Worm (Caenorhabditis elegans) whole organism, L1 larva: Measurements from ENCODE around the gene prp-9.

Experiments
- C04F5.9 ChIP-seq: sonication (generic microtip); optimal IDR thresholded peaks from 2 replicates; lab custom pipeline; 2016; ENCODE audit warnings: missing genetic modification characterization, missing compliant biosample characterization
- C16A3.4 ChIP-seq: fragments of 150-350 bp; optimal IDR thresholded peaks from 2 replicates; lab custom pipeline; 2014; ENCODE audit warnings: missing biosample characterization, missing genetic modification characterization
- ama-1 ChIP-seq: fragments of 150-350 bp; optimal IDR thresholded peaks from 2 replicates; lab custom pipeline; 2014
- blmp-1 ChIP-seq: fragments of 150-350 bp; optimal IDR thresholded peaks from 2 replicates; lab custom pipeline; 2014; ENCODE audit warnings: missing biosample characterization, missing genetic modification characterization
- ceh-63 ChIP-seq: fragments of 200-800 bp; sonication (Bioruptor generic); optimal IDR thresholded peaks from 2 replicates; lab custom pipeline; 2018; ENCODE audit warnings: mild to moderate bottlenecking, missing genetic modification characterization, missing compliant biosample characterization
- efl-1 ChIP-seq, 4 experiments: fragments of 150-350 bp; optimal IDR thresholded peaks in 3 of 4; peaks in 1 of 4; 1 replicate in 1 of 4; 2 replicates in 3 of 4; lab custom pipeline; 2014; ENCODE audit warnings: missing biosample characterization in 2 of 4, missing genetic modification characterization in 2 of 4, missing genetic modification reagents in 2 of 4
- efl-3 ChIP-seq: fragments of 200-800 bp; sonication (Bioruptor generic); optimal IDR thresholded peaks from 2 replicates; lab custom pipeline; 2018; ENCODE audit warnings: mild to moderate bottlenecking, missing genetic modification characterization, missing compliant biosample characterization
- egl-27 ChIP-seq, 2 experiments: fragments of 150-350 bp in 1 of 2; sonication (generic microtip); optimal IDR thresholded peaks; 3 replicates each; lab custom pipeline; 2017 to 2018; ENCODE audit warnings: missing biosample characterization in 2 of 2, missing genetic modification characterization in 2 of 2, missing genetic modification reagents in 2 of 2
- elt-2 ChIP-seq: sonication (generic microtip); optimal IDR thresholded peaks from 2 replicates; lab custom pipeline; 2016; ENCODE audit warnings: missing genetic modification characterization, mild to moderate bottlenecking, inconsistent platforms, missing compliant biosample characterization, missing genetic modification reagents
- elt-3 ChIP-seq, 6 experiments: fragments of 150-350 bp in 1 of 6; sonication (generic microtip); optimal IDR thresholded peaks; 2 replicates each; lab custom pipeline; 2017 to 2018; ENCODE audit warnings: missing biosample characterization in 6 of 6, missing genetic modification characterization in 6 of 6, inconsistent platforms in 1 of 6
- ets-5 ChIP-seq: fragments of 200-800 bp; sonication (Bioruptor generic); IDR thresholded peaks from 2 replicates; pipeline ENCODE4 v1.3.6; 2022; ENCODE audit warnings: missing genetic modification characterization, missing compliant biosample characterization
- fkh-10 ChIP-seq: sonication (generic microtip); optimal IDR thresholded peaks from 2 replicates; lab custom pipeline; 2017; ENCODE audit warnings: missing biosample characterization, missing genetic modification reagents, missing genetic modification characterization
- fkh-4 ChIP-seq: sonication (generic microtip); optimal IDR thresholded peaks from 2 replicates; lab custom pipeline; 2016; ENCODE audit warnings: missing compliant biosample characterization, missing genetic modification characterization, borderline replicate concordance
- grh-1 ChIP-seq: fragments of 200-800 bp; sonication (Bioruptor generic); IDR thresholded peaks from 2 replicates; pipeline ENCODE4 v1.3.6; 2022; ENCODE audit warnings: missing genetic modification reagents, missing genetic modification characterization, missing compliant biosample characterization
- hlh-17 ChIP-seq: fragments of 200-800 bp; sonication (Bioruptor generic); optimal IDR thresholded peaks from 2 replicates; lab custom pipeline; 2018; ENCODE audit warnings: missing genetic modification characterization, mild to moderate bottlenecking, missing compliant biosample characterization, moderate library complexity, borderline replicate concordance
- lin-13 ChIP-seq: fragments of 150-350 bp; optimal IDR thresholded peaks from 2 replicates; lab custom pipeline; 2014; ENCODE audit warnings: missing biosample characterization, missing genetic modification reagents, missing genetic modification characterization
- lin-14 ChIP-seq: fragments of 200-800 bp; sonication (Bioruptor generic); optimal IDR thresholded peaks from 2 replicates; lab custom pipeline; 2018; ENCODE audit warnings: mild to moderate bottlenecking, missing genetic modification characterization, moderate library complexity, missing compliant biosample characterization
- lin-15B ChIP-seq: fragments of 150-350 bp; sonication (generic microtip); optimal IDR thresholded peaks from 3 replicates; lab custom pipeline; 2014; ENCODE audit warnings: missing biosample characterization, missing genetic modification characterization
- lin-39 ChIP-seq: fragments of 150-350 bp; optimal IDR thresholded peaks from 2 replicates; lab custom pipeline; 2014; ENCODE audit warnings: missing biosample characterization, missing genetic modification reagents, missing genetic modification characterization
- nhr-11 ChIP-seq: fragments of 150-350 bp; optimal IDR thresholded peaks from 2 replicates; lab custom pipeline; 2014; ENCODE audit warnings: missing biosample characterization, missing genetic modification characterization
- nhr-19 ChIP-seq: fragments of 200-800 bp; sonication (Bioruptor generic); conservative IDR thresholded peaks from 2 replicates; pipeline ENCODE4 v1.3.6; 2022; ENCODE audit warnings: missing genetic modification characterization, missing compliant biosample characterization
- nhr-237 ChIP-seq: fragments of 150-350 bp; optimal IDR thresholded peaks from 2 replicates; lab custom pipeline; 2014; ENCODE audit warnings: missing biosample characterization, missing genetic modification characterization
- nhr-47 ChIP-seq: sonication (generic microtip); optimal IDR thresholded peaks from 2 replicates; lab custom pipeline; 2016; ENCODE audit warnings: mild to moderate bottlenecking, missing genetic modification characterization, moderate library complexity, missing compliant biosample characterization
- nhr-71 ChIP-seq: sonication (generic microtip); optimal IDR thresholded peaks from 2 replicates; lab custom pipeline; 2016; ENCODE audit warnings: mild to moderate bottlenecking, missing genetic modification characterization, moderate library complexity, missing compliant biosample characterization
- nhr-76 ChIP-seq: sonication (generic microtip); optimal IDR thresholded peaks from 2 replicates; lab custom pipeline; 2017; ENCODE audit warnings: missing biosample characterization, missing genetic modification characterization
- nhr-77 ChIP-seq: fragments of 150-350 bp; optimal IDR thresholded peaks from 2 replicates; lab custom pipeline; 2014; ENCODE audit warnings: missing biosample characterization, missing genetic modification characterization
- nhr-85 ChIP-seq: sonication (generic microtip); peaks from one replicate; lab custom pipeline; 2016; ENCODE audit warnings: missing genetic modification characterization, inconsistent platforms, missing compliant biosample characterization
- rnt-1 ChIP-seq: sonication (generic microtip); optimal IDR thresholded peaks from 2 replicates; lab custom pipeline; 2016; ENCODE audit warnings: mild to moderate bottlenecking, missing genetic modification characterization, moderate library complexity, missing compliant biosample characterization
- snu-23 ChIP-seq: sonication (generic microtip); optimal IDR thresholded peaks from 2 replicates; lab custom pipeline; 2016; ENCODE audit warnings: missing genetic modification characterization, missing compliant biosample characterization
- sox-4 ChIP-seq: sonication (generic microtip); optimal IDR thresholded peaks from 2 replicates; lab custom pipeline; 2016; ENCODE audit warnings: missing genetic modification characterization, missing compliant biosample characterization
- sptf-1 ChIP-seq: fragments of 150-350 bp; optimal IDR thresholded peaks from 2 replicates; lab custom pipeline; 2014; ENCODE audit warnings: missing biosample characterization, missing genetic modification characterization
- unc-130 ChIP-seq: fragments of 150-350 bp; optimal IDR thresholded peaks from 2 replicates; lab custom pipeline; 2017; ENCODE audit warnings: missing biosample characterization, missing genetic modification characterization, inconsistent platforms
- unc-30 ChIP-seq: sonication (generic microtip); optimal IDR thresholded peaks from 2 replicates; lab custom pipeline; 2017; ENCODE audit warnings: missing biosample characterization, missing genetic modification characterization
- unc-86 ChIP-seq: sonication (generic microtip); optimal IDR thresholded peaks from 2 replicates; lab custom pipeline; 2016; ENCODE audit warnings: missing genetic modification characterization, missing compliant biosample characterization
- ztf-11 ChIP-seq, 2 experiments: sonication (generic microtip); optimal IDR thresholded peaks; 2 replicates each; lab custom pipeline; 2016 to 2017; ENCODE audit warnings: missing genetic modification characterization in 2 of 2, missing biosample characterization in 1 of 2, missing compliant biosample characterization in 1 of 2

Gene prp-9

ce11 chrII:8545315-8545714 is 20.1 kb upstream of the prp-9 start, which contains the start of gene decr-1.2:
Gene decr-1.2, plus strand, starts transcription at chrII:8545615.
- TF ChIP-seq elt-2 (tag; lab: Kevin White, UChicago) (no peak), nhr-77 (tag; lab: Kevin White, UChicago) (no peak), unc-86 (tag; lab: Kevin White, UChicago) (no peak), ets-5 (no peak), lin-14 (GFP tag; lab: Kevin White, UChicago) (no peak), lin-13 (GFP tag; lab: Kevin White, UChicago) (no peak), sox-4 (tag; lab: Kevin White, UChicago) (no peak), grh-1 (GFP tag; lab: Robert Waterston, UW) (no peak)

DNA sequence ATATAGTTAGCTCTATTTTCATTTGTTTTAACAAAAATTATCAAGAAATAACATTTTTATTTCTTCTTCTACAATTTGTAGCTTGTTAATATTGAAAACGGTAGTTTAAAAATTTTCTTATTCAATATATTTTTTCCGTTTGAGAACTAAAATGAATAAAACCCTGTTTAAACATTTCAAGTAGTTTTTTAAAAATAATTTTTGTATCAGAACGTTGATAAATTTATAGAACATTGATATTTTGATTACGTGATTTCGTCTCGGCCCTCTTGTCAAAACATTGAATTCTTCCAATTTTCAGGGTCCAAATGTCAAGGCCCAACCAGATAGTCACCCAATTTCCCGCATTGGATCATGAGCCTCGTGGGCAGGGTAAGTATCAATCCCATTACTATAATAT is 15.2 kb upstream of the prp-9 start, which contains the start of gene pqn-73:
Gene pqn-73, plus strand, starts transcription at position 301 of the 400 bp plus-strand sequence.
- TF ChIP-seq nhr-19 (no peak), nhr-76 (tag; lab: Kevin White, UChicago) (no peak), elt-3 (tag; optimal IDR thresholded peaks at IDR 0.05; lab: Kevin White, UChicago) (no peak), unc-30 (no peak), hlh-17 (GFP tag; lab: Kevin White, UChicago) (no peak), nhr-71 (no peak), nhr-47 (tag; lab: Kevin White, UChicago) (no peak), nhr-237 (tag; lab: Kevin White, UChicago) (no peak), efl-1 (optimal IDR thresholded peaks at IDR 0.05; lab: Kevin White, UChicago) (no peak), efl-1 (GFP tag; optimal IDR thresholded peaks at IDR 0.05 in 1 of 2; lab: Kevin White, UChicago) (no peak), lin-14 (GFP tag; lab: Kevin White, UChicago) (no peak), fkh-4 (no peak), rnt-1 (tag; lab: Kevin White, UChicago) (no peak), C16A3.4 (no peak), nhr-11 (tag; lab: Kevin White, UChicago) (no peak), ama-1 (lab: Kevin White, UChicago) (no peak), fkh-10 (GFP tag; lab: Kevin White, UChicago) (no peak), efl-3 (GFP tag; lab: Kevin White, UChicago) (no peak)

DNA sequence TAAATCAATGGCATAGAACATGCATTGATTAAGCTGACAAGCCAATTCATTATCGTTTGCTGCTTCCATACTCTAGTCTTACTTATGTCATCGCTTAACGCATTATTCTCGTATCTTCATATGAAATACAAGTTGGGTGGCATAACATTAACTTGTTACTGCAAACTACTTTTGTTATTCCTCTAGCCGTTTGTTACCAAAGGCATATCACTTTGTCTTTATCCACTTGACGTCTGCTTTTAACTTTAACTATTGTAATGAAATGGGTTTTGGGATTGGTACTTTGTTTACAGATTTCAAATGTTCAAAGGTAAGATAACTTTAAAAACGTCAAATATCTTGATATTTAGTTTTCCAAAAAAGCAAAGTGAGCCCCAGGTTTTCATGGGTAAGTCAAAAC is 10.9 kb upstream of the prp-9 start, which contains the start of gene W01C9.2:
Gene W01C9.2, plus strand, starts transcription at position 301 of the 400 bp plus-strand sequence.
- no peak for TF ChIP-seq ztf-11 (tag; optimal IDR thresholded peaks at IDR 0.05; lab: Kevin White, UChicago)
- no peak for TF ChIP-seq egl-27 (tag; optimal IDR thresholded peaks at IDR 0.05; lab: Kevin White, UChicago)
- TF ChIP-seq C04F5.9 = no peak
- TF ChIP-seq nhr-71 = no peak

- TF ChIP-seq blmp-1 (tag; lab: Kevin White, UChicago) = peak; percentile 98
- TF ChIP-seq rnt-1 (tag; lab: Kevin White, UChicago) = peak; percentile 6
- no peak for TF ChIP-seq unc-130 (tag; lab: Kevin White, UChicago)
- no peak for TF ChIP-seq nhr-77 (tag; lab: Kevin White, UChicago)
- TF ChIP-seq nhr-85 = peak; percentile 8
- no peak for TF ChIP-seq lin-39 (tag; lab: Kevin White, UChicago)
- TF ChIP-seq efl-1 (optimal IDR thresholded peaks at IDR 0.05; lab: Kevin White, UChicago) = no peak
- TF ChIP-seq efl-1 (GFP tag; optimal IDR thresholded peaks at IDR 0.05 in 1 of 2; lab: Kevin White, UChicago) = peak in 1 of 2 experiments; percentile 31
- TF ChIP-seq C16A3.4 = no peak
- TF ChIP-seq C04F5.9 = no peak
- TF ChIP-seq snu-23 (GFP tag; lab: Kevin White, UChicago) = peak; percentile 11
- no peak for TF ChIP-seq sptf-1 (tag; lab: Kevin White, UChicago)
- no peak for TF ChIP-seq nhr-71
- no peak for TF ChIP-seq ceh-63 (GFP tag; lab: Kevin White, UChicago)
- TF ChIP-seq nhr-19 = no peak
- TF ChIP-seq lin-15B (tag; lab: Kevin White, UChicago) = no peak
These were observed 6.8 kb upstream of the prp-9 start for ce11 chrII:8532015-8532414.
